Worm (Caenorhabditis elegans) whole organism, L4 larva: Measurements from ENCODE around the gene sumv-2.

Source experiments
- D1046.2 ChIP-seq: fragments of 200-800 bp; sonication (Bioruptor generic); IDR thresholded peaks from 2 replicates; pipeline ENCODE4 v1.3.6; 2022; ENCODE audit warnings: missing genetic modification characterization, missing compliant biosample characterization
- F26F4.8 ChIP-seq: fragments of 200-800 bp; sonication (Bioruptor generic); conservative IDR thresholded peaks from 2 replicates; pipeline ENCODE4 v1.3.6; 2022; ENCODE audit warnings: missing genetic modification characterization, missing compliant biosample characterization
- F49E8.2 ChIP-seq: sonication (generic microtip); optimal IDR thresholded peaks from 2 replicates; lab custom pipeline; 2016; ENCODE audit warnings: missing compliant biosample characterization, mild to moderate bottlenecking, missing genetic modification characterization, borderline replicate concordance
- Y105C5A.15 ChIP-seq: fragments of 200-800 bp; sonication (Bioruptor generic); IDR thresholded peaks from 2 replicates; pipeline ENCODE4 v1.3.6; 2022; ENCODE audit warnings: missing genetic modification characterization, missing compliant biosample characterization
- ZK546.5 ChIP-seq, 2 experiments: sonication (generic microtip); optimal IDR thresholded peaks; 2 replicates each; lab custom pipeline; 2017; ENCODE audit warnings: missing biosample characterization in 2 of 2, missing genetic modification characterization in 2 of 2
- aha-1 ChIP-seq: fragments of 150-350 bp; peaks from one replicate; lab custom pipeline; 2014; ENCODE audit warnings: missing biosample characterization, missing genetic modification characterization
- attf-4 ChIP-seq: sonication (generic microtip); optimal IDR thresholded peaks from 3 replicates; lab custom pipeline; 2017; ENCODE audit warnings: missing biosample characterization, missing genetic modification characterization
- ceh-20 ChIP-seq: fragments of 200-800 bp; sonication (Bioruptor generic); IDR thresholded peaks from 2 replicates; pipeline ENCODE4 v1.3.6; 2022; ENCODE audit warnings: missing genetic modification reagents, missing genetic modification characterization, missing compliant biosample characterization
- ceh-44 ChIP-seq: fragments of 200-800 bp; sonication (Bioruptor generic); IDR thresholded peaks from 2 replicates; pipeline ENCODE4 v1.3.6; 2022; ENCODE audit warnings: missing genetic modification reagents, missing genetic modification characterization, missing compliant biosample characterization
- cey-2 ChIP-seq: sonication (generic microtip); optimal IDR thresholded peaks from 3 replicates; lab custom pipeline; 2017; ENCODE audit warnings: missing genetic modification characterization, mild to moderate bottlenecking, missing compliant biosample characterization, antibody characterized with exemption, borderline replicate concordance; ENCODE audit not compliant: insufficient read depth
- daf-16 ChIP-seq, 3 experiments: sonication (generic microtip); optimal IDR thresholded peaks; 2 replicates each; lab custom pipeline; 2016 to 2017; ENCODE audit warnings: missing genetic modification characterization in 3 of 3, missing genetic modification reagents in 3 of 3, mild to moderate bottlenecking in 2 of 3, missing compliant biosample characterization in 2 of 3, missing biosample characterization in 1 of 3, moderate library complexity in 1 of 3
- daf-19 ChIP-seq: fragments of 200-800 bp; sonication (Bioruptor generic); conservative IDR thresholded peaks from 2 replicates; pipeline ENCODE4 v1.3.6; 2022; ENCODE audit warnings: missing genetic modification characterization, missing compliant biosample characterization
- dmd-6 ChIP-seq: fragments of 200-800 bp; sonication (Bioruptor generic); IDR thresholded peaks from 2 replicates; pipeline ENCODE4 v1.3.6; 2022; ENCODE audit warnings: missing genetic modification reagents, missing genetic modification characterization, missing compliant biosample characterization
- dmd-8 ChIP-seq: fragments of 200-800 bp; sonication (Bioruptor generic); IDR thresholded peaks from 2 replicates; pipeline ENCODE4 v1.3.6; 2022; ENCODE audit warnings: missing genetic modification characterization, missing compliant biosample characterization
- dve-1 ChIP-seq: sonication (generic microtip); optimal IDR thresholded peaks from 2 replicates; lab custom pipeline; 2017; ENCODE audit warnings: antibody characterized with exemption, mild to moderate bottlenecking, missing genetic modification characterization, missing compliant biosample characterization; ENCODE audit not compliant: insufficient read depth
- egl-27 ChIP-seq: sonication (generic microtip); optimal IDR thresholded peaks from 3 replicates; lab custom pipeline; 2017; ENCODE audit warnings: missing biosample characterization, missing genetic modification reagents, missing genetic modification characterization
- egl-43 ChIP-seq: fragments of 200-800 bp; sonication (Bioruptor generic); IDR thresholded peaks from 2 replicates; pipeline ENCODE4 v1.3.6; 2022; ENCODE audit warnings: missing genetic modification reagents, missing genetic modification characterization, missing compliant biosample characterization
- fos-1 ChIP-seq: fragments of 150-350 bp; optimal IDR thresholded peaks from 2 replicates; lab custom pipeline; 2014; ENCODE audit warnings: missing biosample characterization, missing genetic modification characterization
- gei-8 ChIP-seq: fragments of 200-800 bp; sonication (Bioruptor generic); optimal IDR thresholded peaks from 2 replicates; lab custom pipeline; 2018; ENCODE audit warnings: mild to moderate bottlenecking, missing genetic modification characterization, missing compliant biosample characterization
- hlh-11 ChIP-seq: fragments of 200-800 bp; sonication (Bioruptor generic); optimal IDR thresholded peaks from 2 replicates; lab custom pipeline; 2018; ENCODE audit warnings: mild to moderate bottlenecking, missing genetic modification characterization, missing compliant biosample characterization
- jun-1 ChIP-seq: fragments of 150-350 bp; optimal IDR thresholded peaks from 2 replicates; lab custom pipeline; 2014; ENCODE audit warnings: missing biosample characterization, missing genetic modification reagents, missing genetic modification characterization
- lin-15B ChIP-seq: fragments of 150-350 bp; sonication (generic microtip); optimal IDR thresholded peaks from 3 replicates; lab custom pipeline; 2014; ENCODE audit warnings: missing biosample characterization, missing genetic modification characterization
- lin-29 ChIP-seq: fragments of 200-800 bp; sonication (Bioruptor generic); IDR thresholded peaks from 2 replicates; pipeline ENCODE4 v1.3.6; 2022; ENCODE audit warnings: missing genetic modification reagents, missing genetic modification characterization, missing compliant biosample characterization
- lsy-2 ChIP-seq, 2 experiments: fragments of 150-350 bp in 1 of 2; sonication (generic microtip) in 1 of 2; optimal IDR thresholded peaks; 2 replicates each; lab custom pipeline; 2014 to 2017; ENCODE audit warnings: missing biosample characterization in 2 of 2, missing genetic modification characterization in 2 of 2
- mep-1 ChIP-seq: fragments of 150-350 bp; sonication (generic microtip); optimal IDR thresholded peaks from 3 replicates; lab custom pipeline; 2014; ENCODE audit warnings: missing biosample characterization, missing genetic modification characterization
- mes-2 ChIP-seq: sonication (generic microtip); optimal IDR thresholded peaks from 2 replicates; lab custom pipeline; 2016; ENCODE audit warnings: missing genotype, mild to moderate bottlenecking, missing genetic modification characterization, missing compliant biosample characterization; ENCODE audit not compliant: poor library complexity, severe bottlenecking
- mxl-3 ChIP-seq: fragments of 200-800 bp; sonication (Bioruptor generic); optimal IDR thresholded peaks from 2 replicates; lab custom pipeline; 2018; ENCODE audit warnings: mild to moderate bottlenecking, missing genetic modification characterization, missing compliant biosample characterization
- nhr-102 ChIP-seq: sonication (generic microtip); optimal IDR thresholded peaks from 2 replicates; lab custom pipeline; 2016; ENCODE audit warnings: mild to moderate bottlenecking, missing genetic modification characterization, moderate library complexity, missing compliant biosample characterization
- nhr-237 ChIP-seq: sonication (generic microtip); optimal IDR thresholded peaks from 2 replicates; lab custom pipeline; 2017; ENCODE audit warnings: missing biosample characterization, missing genetic modification characterization
- nhr-25 ChIP-seq: sonication (generic microtip); optimal IDR thresholded peaks from 2 replicates; lab custom pipeline; 2017; ENCODE audit warnings: missing genetic modification characterization, mild to moderate bottlenecking, missing compliant biosample characterization, antibody characterized with exemption, moderate library complexity, borderline replicate concordance; ENCODE audit not compliant: insufficient read depth
- nhr-28 ChIP-seq: fragments of 150-350 bp; optimal IDR thresholded peaks from 2 replicates; lab custom pipeline; 2014; ENCODE audit warnings: missing biosample characterization, missing genetic modification characterization
- nhr-48 ChIP-seq: sonication (generic microtip); optimal IDR thresholded peaks from 2 replicates; lab custom pipeline; 2016; ENCODE audit warnings: mild to moderate bottlenecking, missing genetic modification characterization, missing compliant biosample characterization
- nhr-6 ChIP-seq: fragments of 150-350 bp; optimal IDR thresholded peaks from 2 replicates; lab custom pipeline; 2014; ENCODE audit warnings: missing biosample characterization, missing genetic modification characterization
- nhr-77 ChIP-seq: fragments of 150-350 bp; optimal IDR thresholded peaks from 2 replicates; lab custom pipeline; 2014; ENCODE audit warnings: missing biosample characterization, missing genetic modification characterization
- rbr-2 ChIP-seq: sonication (generic microtip); optimal IDR thresholded peaks from 2 replicates; lab custom pipeline; 2016; ENCODE audit warnings: missing genotype, missing genetic modification characterization, missing compliant biosample characterization
- sdz-12 ChIP-seq: fragments of 200-800 bp; sonication (Bioruptor generic); optimal IDR thresholded peaks from 2 replicates; lab custom pipeline; 2018; ENCODE audit warnings: mild to moderate bottlenecking, missing genetic modification characterization, missing compliant biosample characterization
- set-16 ChIP-seq: fragments of 200-800 bp; sonication (Bioruptor generic); IDR thresholded peaks from 2 replicates; pipeline ENCODE4 v1.3.6; 2022; ENCODE audit warnings: missing genetic modification reagents, missing genetic modification characterization, missing compliant biosample characterization
- spr-1 ChIP-seq: sonication (generic microtip); optimal IDR thresholded peaks from 2 replicates; lab custom pipeline; 2016; ENCODE audit warnings: mild to moderate bottlenecking, missing genetic modification characterization, missing compliant biosample characterization
- spr-3 ChIP-seq: fragments of 200-800 bp; sonication (Bioruptor generic); optimal IDR thresholded peaks from 2 replicates; lab custom pipeline; 2018; ENCODE audit warnings: mild to moderate bottlenecking, missing genetic modification characterization, missing compliant biosample characterization
- unc-39 ChIP-seq: sonication (generic microtip); optimal IDR thresholded peaks from 2 replicates; lab custom pipeline; 2017; ENCODE audit warnings: missing biosample characterization, missing genetic modification characterization
- unc-62 ChIP-seq, 3 experiments: fragments of 150-350 bp in 1 of 3; sonication (generic microtip); optimal IDR thresholded peaks in 2 of 3; peaks in 1 of 3; 1 replicate in 1 of 3; 2 replicates in 2 of 3; lab custom pipeline; 2014 to 2017; ENCODE audit warnings: missing biosample characterization in 3 of 3, missing genetic modification characterization in 3 of 3, missing genetic modification reagents in 3 of 3, missing genotype in 1 of 3
- zag-1 ChIP-seq: fragments of 150-350 bp; optimal IDR thresholded peaks from 2 replicates; lab custom pipeline; 2014; ENCODE audit warnings: missing biosample characterization, missing genetic modification characterization
- zfp-3 ChIP-seq: fragments of 200-800 bp; sonication (Bioruptor generic); conservative IDR thresholded peaks from 2 replicates; pipeline ENCODE4 v1.3.6; 2022; ENCODE audit warnings: missing genetic modification reagents, missing genetic modification characterization, missing compliant biosample characterization
- ztf-11 ChIP-seq: fragments of 150-350 bp; optimal IDR thresholded peaks from 2 replicates; lab custom pipeline; 2014; ENCODE audit warnings: missing biosample characterization, missing genetic modification characterization

sumv-2 gene

ce11 chrV:4647857-4648256 lies 30.5 kb downstream of the sumv-2 start, which contains the start of gene F41F3.3 (continued):
- TF ChIP-seq D1046.2 (GFP tag; lab: Robert Waterston, UW) (no peak), mxl-3 (peak; percentile 12), lin-29 (no peak), mep-1 (tag; lab: Kevin White, UChicago) (no peak), unc-39 (tag; lab: Kevin White, UChicago) (no peak), lin-15B (no peak), hlh-11 (tag; lab: Kevin White, UChicago) (no peak), nhr-28 (tag; lab: Kevin White, UChicago) (no peak), attf-4 (no peak), nhr-77 (no peak)

- no peak for TF ChIP-seq lsy-2 (tag; optimal IDR thresholded peaks at IDR 0.05; lab: Kevin White, UChicago)
- no peak for TF ChIP-seq attf-4
- no peak for TF ChIP-seq daf-19 (GFP tag; lab: Robert Waterston, UW)
- no peak for TF ChIP-seq zfp-3 (GFP tag; lab: Robert Waterston, UW)
- no peak for TF ChIP-seq fos-1 (tag; lab: Kevin White, UChicago)
- peak; percentile 33 for TF ChIP-seq mxl-3
- TF ChIP-seq Y105C5A.15 (GFP tag; lab: Robert Waterston, UW) = no peak
Observed at ce11 chrV:4648527-4648926, 31.2 kb downstream of the sumv-2 start, which contains the start of gene F41F3.8. F41F3.8 (plus strand) TSS chrV:4648827.

ce11 chrV:4649649-4650384 lies 32.5 kb downstream of the sumv-2 start:
- TF ChIP-seq mes-2 = no peak
- TF ChIP-seq aha-1 (tag; lab: Kevin White, UChicago) = peak; percentile 50
- TF ChIP-seq hlh-11 (tag; lab: Kevin White, UChicago) = no peak
- TF ChIP-seq ZK546.5 (tag; optimal IDR thresholded peaks at IDR 0.05; lab: Kevin White, UChicago) = no peak
- TF ChIP-seq set-16 = peak; percentile 56
- peak; percentile 40; the same call in 1 of the 2 replicates for TF ChIP-seq egl-43 (GFP tag; lab: Robert Waterston, UW)

- TF ChIP-seq F49E8.2 (tag; lab: Kevin White, UChicago) (no peak), ceh-20 (GFP tag; lab: Robert Waterston, UW) (no peak), spr-1 (tag; lab: Kevin White, UChicago) (peak; percentile 54), sdz-12 (GFP tag; lab: Kevin White, UChicago) (no peak), ztf-11 (tag; lab: Kevin White, UChicago) (no peak), ceh-44 (GFP tag; lab: Robert Waterston, UW) (no peak), cey-2 (tag; lab: Kevin White, UChicago) (no peak), nhr-25 (tag; lab: Kevin White, UChicago) (no peak), nhr-6 (tag; lab: Kevin White, UChicago) (no peak), daf-16 (GFP tag; optimal IDR thresholded peaks at IDR 0.05; lab: Kevin White, UChicago) (no peak), daf-16 (tag; optimal IDR thresholded peaks at IDR 0.05; lab: Kevin White, UChicago) (no peak), spr-3 (GFP tag; lab: Kevin White, UChicago) (peak; percentile 21), jun-1 (tag; lab: Kevin White, UChicago) (no peak), egl-27 (tag; lab: Kevin White, UChicago) (no peak), rbr-2 (tag; lab: Kevin White, UChicago) (no peak), dmd-8 (GFP tag; lab: Robert Waterston, UW) (no peak), zag-1 (no peak), dmd-6 (GFP tag; lab: Robert Waterston, UW) (0 out of 2 replicates have a peak, but pooled peaks have one; percentile 12), nhr-48 (peak; percentile 68), aha-1 (tag; lab: Kevin White, UChicago) (peak; percentile 35), dve-1 (tag; lab: Kevin White, UChicago) (no peak), hlh-11 (tag; lab: Kevin White, UChicago) (peak; percentile 58), egl-43 (GFP tag; lab: Robert Waterston, UW) (no peak), F26F4.8 (no peak), nhr-237 (tag; lab: Kevin White, UChicago) (no peak), gei-8 (GFP tag; lab: Kevin White, UChicago) (no peak), ZK546.5 (tag; optimal IDR thresholded peaks at IDR 0.05; lab: Kevin White, UChicago) (no peak), nhr-102 (tag; lab: Kevin White, UChicago) (no peak), unc-62 (GFP tag; optimal IDR thresholded peaks at IDR 0.05 in 1 of 2; lab: Kevin White, UChicago) (peak in 1 of 2 experiments; percentile 5), unc-62 (tag; optimal IDR thresholded peaks at IDR 0.05; lab: Kevin White, UChicago) (no peak)
Observed at ce11 chrV:4651480-4651879, 34.1 kb downstream of the sumv-2 start.
